Worm (Caenorhabditis elegans): Measurements from ENCODE around the gene psr-1.

The psr-1 gene

DNA sequence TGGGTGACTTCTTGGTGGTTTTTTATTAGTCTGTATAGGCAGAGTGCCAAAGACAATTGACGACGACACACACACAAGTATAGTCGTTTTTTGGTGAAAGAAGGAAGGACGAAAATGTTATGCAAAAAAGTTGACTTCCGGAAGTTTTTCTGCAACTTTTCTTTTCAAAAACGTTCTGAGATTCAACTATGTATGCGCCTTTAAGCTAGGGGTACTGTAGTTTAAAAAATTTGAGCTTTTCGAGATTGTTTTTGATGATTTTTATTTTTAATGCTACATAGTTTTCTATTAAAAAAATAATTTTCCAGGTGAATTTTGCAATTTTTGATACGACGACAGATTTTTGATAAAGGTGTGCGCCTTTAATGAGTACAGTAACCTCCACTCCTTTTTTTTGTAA, 14.8 kb downstream of the psr-1 start:
- TF ChIP-seq unc-39 (tag; optimal IDR thresholded peaks at IDR 0.05), result no peak

DNA sequence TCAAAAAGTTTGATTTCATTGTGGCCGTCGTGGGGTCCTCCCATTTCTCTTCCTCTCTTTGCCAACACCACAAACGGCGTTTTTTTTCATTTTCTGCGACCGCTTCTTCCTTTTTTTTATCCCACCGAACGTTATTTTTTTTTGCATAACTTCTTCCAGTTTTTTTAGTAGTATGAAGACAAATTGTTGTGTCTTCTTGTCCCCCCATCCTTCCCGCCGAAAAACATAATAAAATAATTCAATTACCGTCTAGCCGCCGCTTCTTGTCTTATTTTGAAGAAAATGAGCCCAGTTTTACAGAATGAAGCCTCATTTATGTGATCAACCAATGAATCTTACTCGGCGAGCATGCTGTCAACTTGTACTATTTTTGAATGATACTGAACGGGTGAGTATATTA, 16.2 kb downstream of the psr-1 start, which contains the start of gene F29B9.12:
F29B9.12 (plus strand) TSS at position 301 of the 400 bp plus-strand sequence.
- no peak for TF ChIP-seq hlh-1 (tag; optimal IDR thresholded peaks at IDR 0.05)
- no peak for TF ChIP-seq cnd-1 (tag; optimal IDR thresholded peaks at IDR 0.05)
- no peak for TF ChIP-seq unc-120 (tag; optimal IDR thresholded peaks at IDR 0.05; ENCODE audit: poor library complexity, severe bottlenecking)
- no peak for TF ChIP-seq M03D4.4 (tag; optimal IDR thresholded peaks at IDR 0.05)
- no peak for TF ChIP-seq nhr-237 (tag; optimal IDR thresholded peaks at IDR 0.05)
- peak; percentile 46 for TF ChIP-seq ces-1 (GFP tag; optimal IDR thresholded peaks at IDR 0.05)

- no peak for TF ChIP-seq hlh-1 (tag; optimal IDR thresholded peaks at IDR 0.05)
- TF ChIP-seq ces-1 (GFP tag; optimal IDR thresholded peaks at IDR 0.05), result no peak
- peak; percentile 100 for TF ChIP-seq zip-8 (tag; optimal IDR thresholded peaks at IDR 0.05)
- no peak for TF ChIP-seq mab-5 (tag; optimal IDR thresholded peaks at IDR 0.05)
Observed at ce11 chrIV:4673332-4673731, 20.3 kb downstream of the psr-1 start.

ce11 chrIV:4674322-4674721, 21.3 kb downstream of the psr-1 start:
- TF ChIP-seq pha-4 (tag; optimal IDR thresholded peaks at IDR 0.05), result peak; percentile 83
- TF ChIP-seq drap-1 (GFP tag; optimal IDR thresholded peaks at IDR 0.05), result no peak

ce11 chrIV:4678718-4679117, 25.7 kb downstream of the psr-1 start, which contains the start of gene kin-36:
kin-36 (plus strand) TSS chrIV:4679018.
- no peak for TF ChIP-seq unc-39 (tag; optimal IDR thresholded peaks at IDR 0.05)
- TF ChIP-seq nhr-28 (tag; optimal IDR thresholded peaks at IDR 0.05), result no peak
- TF ChIP-seq unc-62 (GFP tag; optimal IDR thresholded peaks at IDR 0.05), result no peak
- no peak for TF ChIP-seq flh-1 (GFP tag; optimal IDR thresholded peaks at IDR 0.05)
- no peak for TF ChIP-seq drap-1 (GFP tag; optimal IDR thresholded peaks at IDR 0.05)
- TF ChIP-seq nhr-12 (tag; optimal IDR thresholded peaks at IDR 0.05), result no peak
- TF ChIP-seq zip-8 (tag; optimal IDR thresholded peaks at IDR 0.05), result no peak

DNA sequence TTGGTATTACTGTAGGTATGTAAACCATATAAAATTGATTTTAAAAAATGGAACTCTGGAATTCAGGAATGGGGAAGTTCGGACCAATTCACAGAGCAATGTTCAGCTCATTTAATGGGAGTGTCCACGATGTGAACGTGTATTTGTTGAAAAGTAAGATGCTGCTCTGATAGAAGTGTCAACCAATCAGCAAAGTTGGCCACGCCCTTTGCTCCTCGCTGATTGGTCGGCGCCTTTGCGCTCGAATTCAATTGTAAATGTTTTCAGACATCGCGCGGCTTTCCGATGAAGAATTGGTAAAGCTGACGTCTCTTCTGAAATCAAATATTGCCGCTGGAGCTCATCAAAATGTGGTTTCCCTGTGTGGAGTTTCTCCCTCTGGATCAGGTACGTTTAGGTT, 30.1 kb downstream of the psr-1 start:
- TF ChIP-seq sem-2 (GFP tag; optimal IDR thresholded peaks at IDR 0.05) (no peak), zip-8 (tag; optimal IDR thresholded peaks at IDR 0.05) (no peak), nhr-237 (tag; optimal IDR thresholded peaks at IDR 0.05) (no peak), flh-1 (GFP tag; optimal IDR thresholded peaks at IDR 0.05) (no peak), lin-32 (GFP tag; optimal IDR thresholded peaks at IDR 0.05) (no peak), nhr-2 (tag; optimal IDR thresholded peaks at IDR 0.05) (no peak), nhr-28 (tag; optimal IDR thresholded peaks at IDR 0.05) (no peak), nhr-76 (tag; optimal IDR thresholded peaks at IDR 0.05) (no peak), ceh-39 (tag; optimal IDR thresholded peaks at IDR 0.05) (no peak), elt-1 (tag; optimal IDR thresholded peaks at IDR 0.05; ENCODE audit: borderline replicate concordance, insufficient read depth) (no peak), elt-3 (tag; optimal IDR thresholded peaks at IDR 0.05) (no peak), ceh-83 (GFP tag; optimal IDR thresholded peaks at IDR 0.05) (no peak), bed-3 (GFP tag; optimal IDR thresholded peaks at IDR 0.05) (no peak)

DNA sequence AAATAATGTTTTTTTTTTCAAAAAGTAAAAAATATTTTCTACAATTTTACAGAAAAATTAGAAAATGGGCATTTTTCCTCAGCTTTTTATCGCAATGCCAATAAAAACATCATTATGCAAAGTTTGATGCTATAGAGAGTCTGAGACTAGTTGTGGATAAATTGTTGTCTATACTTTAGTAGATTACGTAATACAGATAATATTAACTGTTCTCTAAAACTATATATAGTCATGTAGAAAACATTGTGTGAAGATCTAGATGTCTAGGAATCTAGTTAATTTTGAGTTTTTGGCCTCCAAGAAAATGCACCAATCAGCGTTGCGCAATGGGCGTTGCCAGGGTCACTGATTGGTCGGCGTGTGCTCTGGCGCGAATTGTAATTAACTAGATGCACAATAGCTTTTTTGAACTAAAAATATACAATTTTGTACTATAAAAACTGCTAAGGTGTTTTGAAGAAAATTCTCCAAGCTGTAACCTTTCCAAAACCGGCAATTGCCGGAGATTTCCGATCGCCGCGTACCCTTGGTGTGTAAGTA, 33.3 kb downstream of the psr-1 start:
- no peak for TF ChIP-seq nhr-76 (tag; optimal IDR thresholded peaks at IDR 0.05)
- no peak for TF ChIP-seq unc-39 (tag; optimal IDR thresholded peaks at IDR 0.05)
- no peak for TF ChIP-seq snpc-4 (tag; optimal IDR thresholded peaks at IDR 0.05)
- TF ChIP-seq zip-8 (tag; optimal IDR thresholded peaks at IDR 0.05), result peak; percentile 52

- peak; percentile 29 for TF ChIP-seq ham-2 (GFP tag; optimal IDR thresholded peaks at IDR 0.05)
- no peak for TF ChIP-seq elt-3 (tag; optimal IDR thresholded peaks at IDR 0.05)
Observed at ce11 chrIV:4686898-4687297, 33.8 kb downstream of the psr-1 start.

All from whole organism, mixed stage, embryonic.